ENCODE assay signal across 1 fruit fly cellular context in the genomic region with DNA sequence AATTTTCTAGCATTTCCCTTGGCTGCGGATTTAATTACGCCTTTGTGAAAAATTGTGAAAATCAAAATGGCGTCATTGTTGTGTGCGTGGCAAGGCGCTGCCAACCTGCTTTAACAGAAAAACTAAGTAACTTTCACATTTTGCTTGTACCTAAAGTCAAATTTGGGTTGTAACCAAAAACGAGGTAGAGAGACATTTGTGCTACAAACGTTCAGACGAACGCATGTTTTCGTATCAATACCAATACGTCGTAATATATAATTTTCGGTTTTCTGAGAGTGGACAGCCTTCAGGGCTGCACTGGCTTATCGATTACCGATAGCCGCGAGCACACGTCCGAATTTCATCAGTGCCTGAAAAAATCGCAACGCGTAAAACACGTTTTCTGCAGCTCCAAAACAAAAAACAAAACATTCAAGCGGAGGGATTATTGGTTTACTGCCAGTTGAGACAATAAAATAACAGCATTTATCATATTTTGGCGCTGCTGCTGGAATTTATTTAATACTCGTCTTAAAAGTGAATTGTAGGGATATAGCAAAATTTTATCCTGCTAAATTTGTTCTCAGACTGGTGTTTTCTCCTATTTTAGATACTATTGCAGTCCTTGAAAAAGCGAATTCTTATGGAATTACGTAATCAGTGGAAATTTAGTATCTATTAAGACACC.
TF ChIP-seq lines count a peak whose summit lies in the region.

No protein-coding gene starts in this region.

TF ChIP-seq in whole organism, embryonic, 481 proteins besides CTCF, POLR2A, EP300 and RAD21 (continued from another document and continues in another):
- no peak for TF ChIP-seq ase (GFP tag; IDR thresholded peaks at IDR 0.05; lab: Robert Waterston, UW)
- TF ChIP-seq CG4854 (GFP tag; optimal IDR thresholded peaks at IDR 0.05; lab: Kevin White, UChicago): peak; percentile 27
- TF ChIP-seq Bgb (GFP tag; IDR thresholded peaks at IDR 0.05; lab: Robert Waterston, UW; ENCODE audit: partially characterized antibody): peak; percentile 28; the same call in 1 of the 2 replicates
- TF ChIP-seq tio (GFP tag; optimal IDR thresholded peaks at IDR 0.05; lab: Kevin White, UChicago): no peak
- TF ChIP-seq bigmax (GFP tag; optimal IDR thresholded peaks at IDR 0.05; lab: Kevin White, UChicago): no peak
- peak; percentile 76 for TF ChIP-seq zfh1 (GFP tag; IDR thresholded peaks at IDR 0.05; lab: Robert Waterston, UW)
- TF ChIP-seq wdn (GFP tag; IDR thresholded peaks at IDR 0.05; lab: Robert Waterston, UW): 0 out of 2 replicates have a peak, but pooled peaks have one; percentile 64
- TF ChIP-seq Gsc (GFP tag; IDR thresholded peaks at IDR 0.05; lab: Robert Waterston, UW): no peak
- peak; percentile 68 for TF ChIP-seq grau (tag; optimal IDR thresholded peaks at IDR 0.05; lab: Kevin White, UChicago)
- TF ChIP-seq CG9609 (GFP tag; optimal IDR thresholded peaks at IDR 0.05; lab: Kevin White, UChicago): peak; percentile 59
- TF ChIP-seq Lpt (GFP tag; optimal IDR thresholded peaks at IDR 0.05; lab: Kevin White, UChicago): no peak
- peak in 1 of 2 experiments; percentile 51 for TF ChIP-seq tll (GFP tag; optimal IDR thresholded peaks at IDR 0.05; lab: Kevin White, UChicago)
- no peak for TF ChIP-seq pfk (GFP tag; optimal IDR thresholded peaks at IDR 0.05; lab: Kevin White, UChicago)
- peak; percentile 58 for TF ChIP-seq CG4328 (GFP tag; optimal IDR thresholded peaks at IDR 0.05; lab: Kevin White, UChicago)
- peak; percentile 80 for TF ChIP-seq sisA (GFP tag; IDR thresholded peaks at IDR 0.05; lab: Robert Waterston, UW)
- TF ChIP-seq Hmx (GFP tag; optimal IDR thresholded peaks at IDR 0.05; lab: Kevin White, UChicago): no peak
- no peak for TF ChIP-seq dimm (GFP tag; IDR thresholded peaks at IDR 0.05; lab: Robert Waterston, UW)
- peak; percentile 41 for TF ChIP-seq ATbp (GFP tag; optimal IDR thresholded peaks at IDR 0.05; lab: Kevin White, UChicago)
- TF ChIP-seq Bdp1 (GFP tag; optimal IDR thresholded peaks at IDR 0.05; lab: Kevin White, UChicago): peak; percentile 62
- peak; percentile 76 for TF ChIP-seq Xbp1 (GFP tag; optimal IDR thresholded peaks at IDR 0.05; lab: Kevin White, UChicago)
- TF ChIP-seq otp (GFP tag; IDR thresholded peaks at IDR 0.05; lab: Robert Waterston, UW): 0 out of 3 replicates have a peak, but pooled peaks have one; percentile 56
- TF ChIP-seq nerfin-1 (tag; optimal IDR thresholded peaks at IDR 0.05; lab: Kevin White, UChicago): peak; percentile 85
- TF ChIP-seq HmgZ (tag; optimal IDR thresholded peaks at IDR 0.05; lab: Kevin White, UChicago): peak; percentile 65
- peak; percentile 76 for TF ChIP-seq CoRest (tag; optimal IDR thresholded peaks at IDR 0.05; lab: Kevin White, UChicago)
- TF ChIP-seq CG13123 (GFP tag; optimal IDR thresholded peaks at IDR 0.05; lab: Kevin White, UChicago): peak; percentile 50
- TF ChIP-seq Hand (GFP tag; optimal IDR thresholded peaks at IDR 0.05; lab: Kevin White, UChicago): no peak
- TF ChIP-seq CG10274 (GFP tag; optimal IDR thresholded peaks at IDR 0.05; lab: Kevin White, UChicago): no peak
- TF ChIP-seq CG10959 (GFP tag; IDR thresholded peaks at IDR 0.05; lab: Robert Waterston, UW): no peak; the same call in 1 of the 2 replicates
- peak; percentile 48 for TF ChIP-seq CG10979 (tag; optimal IDR thresholded peaks at IDR 0.05; lab: Kevin White, UChicago)
- TF ChIP-seq CG30431 (GFP tag; optimal IDR thresholded peaks at IDR 0.05; lab: Kevin White, UChicago): peak; percentile 28
- TF ChIP-seq CG8359 (GFP tag; optimal IDR thresholded peaks at IDR 0.05; lab: Kevin White, UChicago; ENCODE audit: borderline replicate concordance): no peak
- no peak for TF ChIP-seq yki (optimal IDR thresholded peaks at IDR 0.05; lab: Kevin White, UChicago)
- TF ChIP-seq D19B (GFP tag; optimal IDR thresholded peaks at IDR 0.05; lab: Kevin White, UChicago): peak; percentile 32
- TF ChIP-seq HLH54F (GFP tag; optimal IDR thresholded peaks at IDR 0.05; lab: Kevin White, UChicago): peak; percentile 76
- no peak for TF ChIP-seq CG17568 (GFP tag; optimal IDR thresholded peaks at IDR 0.05; lab: Kevin White, UChicago)
- TF ChIP-seq unc-4 (GFP tag; IDR thresholded peaks at IDR 0.05; lab: Robert Waterston, UW; ENCODE audit: partially characterized antibody): 0 out of 2 replicates have a peak, but pooled peaks have one; percentile 29
- no peak for TF ChIP-seq fd102C (GFP tag; optimal IDR thresholded peaks at IDR 0.05; lab: Kevin White, UChicago)
- peak; percentile 53 for TF ChIP-seq Fer2 (tag; optimal IDR thresholded peaks at IDR 0.05; lab: Kevin White, UChicago)
- TF ChIP-seq CG43689 (GFP tag; IDR thresholded peaks at IDR 0.05; lab: Robert Waterston, UW): no peak
- TF ChIP-seq tgo (GFP tag; IDR thresholded peaks at IDR 0.05; lab: Robert Waterston, UW): peak; percentile 66; the same call in 2 of the 3 replicates
- peak; percentile 15 for TF ChIP-seq Hey (tag; optimal IDR thresholded peaks at IDR 0.05; lab: Kevin White, UChicago)
- peak; percentile 49; the same call in 1 of the 3 replicates for TF ChIP-seq CG6175 (GFP tag; IDR thresholded peaks at IDR 0.05; lab: Robert Waterston, UW)
- no peak; the same call in 1 of the 2 replicates for TF ChIP-seq CG1024 (GFP tag; IDR thresholded peaks at IDR 0.05; lab: Robert Waterston, UW)
- no peak for TF ChIP-seq CG30020 (tag; optimal IDR thresholded peaks at IDR 0.05; lab: Kevin White, UChicago)
- TF ChIP-seq CG15011 (GFP tag; optimal IDR thresholded peaks at IDR 0.05; lab: Kevin White, UChicago): peak; percentile 64
- TF ChIP-seq ash1 (GFP tag; optimal IDR thresholded peaks at IDR 0.05; lab: Kevin White, UChicago): no peak
- no peak for TF ChIP-seq nom (GFP tag; optimal IDR thresholded peaks at IDR 0.05; lab: Kevin White, UChicago)
- TF ChIP-seq dmrt11E (tag; optimal IDR thresholded peaks at IDR 0.05; lab: Kevin White, UChicago): peak; percentile 63
- peak; percentile 47 for TF ChIP-seq CG31441 (GFP tag; IDR thresholded peaks at IDR 0.05; lab: Robert Waterston, UW)
- no peak for TF ChIP-seq fd64A (GFP tag; optimal IDR thresholded peaks at IDR 0.05; lab: Kevin White, UChicago)
- peak; percentile 62 for TF ChIP-seq cwo (GFP tag; optimal IDR thresholded peaks at IDR 0.05; lab: Kevin White, UChicago)
- TF ChIP-seq gcm2 (GFP tag; optimal IDR thresholded peaks at IDR 0.05; lab: Kevin White, UChicago): peak; percentile 65
- TF ChIP-seq sqz (GFP tag; optimal IDR thresholded peaks at IDR 0.05; lab: Kevin White, UChicago): peak; percentile 29
- no peak for TF ChIP-seq h (optimal IDR thresholded peaks at IDR 0.05; lab: Kevin White, UChicago)
- TF ChIP-seq CG11093 (GFP tag; IDR thresholded peaks at IDR 0.05; lab: Robert Waterston, UW): no peak
- TF ChIP-seq Mrtf (GFP tag; IDR thresholded peaks at IDR 0.05; lab: Robert Waterston, UW): peak; percentile 52; the same call in 2 of the 3 replicates
- TF ChIP-seq CG12071 (GFP tag; optimal IDR thresholded peaks at IDR 0.05; lab: Kevin White, UChicago): peak; percentile 26
- peak; percentile 78 for TF ChIP-seq CG4424 (GFP tag; optimal IDR thresholded peaks at IDR 0.05; lab: Kevin White, UChicago)
- peak; percentile 64 for TF ChIP-seq CG14014 (GFP tag; IDR thresholded peaks at IDR 0.05; lab: Robert Waterston, UW)
- no peak for TF ChIP-seq CG14860 (GFP tag; IDR thresholded peaks at IDR 0.05; lab: Robert Waterston, UW; ENCODE audit: partially characterized antibody)
- peak; percentile 64 for TF ChIP-seq al (GFP tag; IDR thresholded peaks at IDR 0.05; lab: Robert Waterston, UW)
- TF ChIP-seq CG11560 (tag; IDR thresholded peaks at IDR 0.05; lab: Robert Waterston, UW): peak; percentile 55; the same call in 2 of the 3 replicates
- no peak for TF ChIP-seq Spps (tag; optimal IDR thresholded peaks at IDR 0.05; lab: Kevin White, UChicago)
- TF ChIP-seq CG8281 (tag; optimal IDR thresholded peaks at IDR 0.05; lab: Kevin White, UChicago): no peak
- no peak for TF ChIP-seq ftz-f1 (GFP tag; optimal IDR thresholded peaks at IDR 0.05; lab: Kevin White, UChicago)
- TF ChIP-seq CG3995 (GFP tag; optimal IDR thresholded peaks at IDR 0.05; lab: Kevin White, UChicago): peak; percentile 38
- TF ChIP-seq CG12744 (GFP tag; optimal IDR thresholded peaks at IDR 0.05; lab: Kevin White, UChicago): peak; percentile 8
- peak; percentile 70 for TF ChIP-seq Atf6 (GFP tag; IDR thresholded peaks at IDR 0.05; lab: Robert Waterston, UW)
- no peak for TF ChIP-seq jigr1 (GFP tag; IDR thresholded peaks at IDR 0.05; lab: Robert Waterston, UW)
- TF ChIP-seq CG18764 (GFP tag; optimal IDR thresholded peaks at IDR 0.05; lab: Kevin White, UChicago): peak; percentile 82
- peak; percentile 85 for TF ChIP-seq lilli (GFP tag; optimal IDR thresholded peaks at IDR 0.05; lab: Kevin White, UChicago)
- peak; percentile 62 for TF ChIP-seq CG11504 (tag; optimal IDR thresholded peaks at IDR 0.05; lab: Kevin White, UChicago)
- peak; percentile 77 for TF ChIP-seq her (GFP tag; optimal IDR thresholded peaks at IDR 0.05; lab: Kevin White, UChicago)
- TF ChIP-seq CkIIα-i1 (GFP tag; IDR thresholded peaks at IDR 0.05; lab: Robert Waterston, UW): 0 out of 2 replicates have a peak, but pooled peaks have one; percentile 13
- TF ChIP-seq CG7271 (tag; optimal IDR thresholded peaks at IDR 0.05; lab: Kevin White, UChicago): no peak
- TF ChIP-seq CG10147 (GFP tag; optimal IDR thresholded peaks at IDR 0.05; lab: Kevin White, UChicago): no peak
- TF ChIP-seq pzg (GFP tag; optimal IDR thresholded peaks at IDR 0.05; lab: Kevin White, UChicago): peak; percentile 43
- TF ChIP-seq Hsf (GFP tag; optimal IDR thresholded peaks at IDR 0.05; lab: Kevin White, UChicago): peak; percentile 77
- no peak for TF ChIP-seq pros (GFP tag; optimal IDR thresholded peaks at IDR 0.05; lab: Kevin White, UChicago)
- TF ChIP-seq CG14441 (GFP tag; IDR thresholded peaks at IDR 0.05; lab: Robert Waterston, UW): peak; percentile 74
- no peak for TF ChIP-seq bowl (GFP tag; IDR thresholded peaks at IDR 0.05; lab: Robert Waterston, UW)
- TF ChIP-seq B-H2 (GFP tag; optimal IDR thresholded peaks at IDR 0.05; lab: Kevin White, UChicago): peak; percentile 11
- TF ChIP-seq E2f1 (GFP tag; IDR thresholded peaks at IDR 0.05; lab: Robert Waterston, UW): peak; percentile 46
- TF ChIP-seq CG18599 (GFP tag; optimal IDR thresholded peaks at IDR 0.05; lab: Kevin White, UChicago): peak; percentile 74
- peak; percentile 66 for TF ChIP-seq Optix (GFP tag; IDR thresholded peaks at IDR 0.05; lab: Robert Waterston, UW)
- TF ChIP-seq knrl (GFP tag; IDR thresholded peaks at IDR 0.05; lab: Robert Waterston, UW; ENCODE audit: partially characterized antibody): peak; percentile 52; the same call in 2 of the 3 replicates
- no peak for TF ChIP-seq ac (GFP tag; optimal IDR thresholded peaks at IDR 0.05; lab: Kevin White, UChicago)
- TF ChIP-seq CG6813 (GFP tag; optimal IDR thresholded peaks at IDR 0.05; lab: Kevin White, UChicago): peak; percentile 61
- no peak for TF ChIP-seq tap (tag; optimal IDR thresholded peaks at IDR 0.05; lab: Kevin White, UChicago)
- peak; percentile 56 for TF ChIP-seq Usf (GFP tag; optimal IDR thresholded peaks at IDR 0.05; lab: Kevin White, UChicago)
- no peak for TF ChIP-seq lov (optimal IDR thresholded peaks at IDR 0.05; lab: Kevin White, UChicago)
- 0 out of 3 replicates have a peak, but pooled peaks have one; percentile 58 for TF ChIP-seq lov (GFP tag; IDR thresholded peaks at IDR 0.05; lab: Robert Waterston, UW)
- TF ChIP-seq Nf-YB (GFP tag; optimal IDR thresholded peaks at IDR 0.05; lab: Kevin White, UChicago): no peak
- no peak for TF ChIP-seq CG14965 (GFP tag; optimal IDR thresholded peaks at IDR 0.05; lab: Kevin White, UChicago; ENCODE audit: borderline replicate concordance)
- TF ChIP-seq grn (GFP tag; optimal IDR thresholded peaks at IDR 0.05; lab: Kevin White, UChicago): no peak
- peak; percentile 71; the same call in 1 of the 3 replicates for TF ChIP-seq gce (GFP tag; IDR thresholded peaks at IDR 0.05; lab: Robert Waterston, UW)
- TF ChIP-seq bsh (GFP tag; optimal IDR thresholded peaks at IDR 0.05; lab: Kevin White, UChicago): peak in 1 of 2 experiments; percentile 68
- no peak for TF ChIP-seq CG6254 (GFP tag; optimal IDR thresholded peaks at IDR 0.05; lab: Kevin White, UChicago)
- peak; percentile 59 for TF ChIP-seq org-1 (GFP tag; optimal IDR thresholded peaks at IDR 0.05; lab: Kevin White, UChicago)
- peak; percentile 41 for TF ChIP-seq shn (GFP tag; optimal IDR thresholded peaks at IDR 0.05; lab: Kevin White, UChicago)
- TF ChIP-seq CG13894 (tag; optimal IDR thresholded peaks at IDR 0.05; lab: Kevin White, UChicago): peak; percentile 7
- TF ChIP-seq Neu2 (GFP tag; optimal IDR thresholded peaks at IDR 0.05; lab: Kevin White, UChicago; ENCODE audit: borderline replicate concordance): no peak
- TF ChIP-seq esg (GFP tag; conservative IDR thresholded peaks at IDR 0.05; lab: Robert Waterston, UW): peak; percentile 59
- peak; percentile 5 for TF ChIP-seq CG2202 (tag; optimal IDR thresholded peaks at IDR 0.05; lab: Kevin White, UChicago)
- TF ChIP-seq Hr3 (GFP tag; optimal IDR thresholded peaks at IDR 0.05; lab: Kevin White, UChicago): peak; percentile 67
- TF ChIP-seq disco-r (GFP tag; optimal IDR thresholded peaks at IDR 0.05; lab: Kevin White, UChicago): peak; percentile 39
- TF ChIP-seq CG3407 (GFP tag; optimal IDR thresholded peaks at IDR 0.05; lab: Kevin White, UChicago): peak; percentile 44
- peak; percentile 79 for TF ChIP-seq chm (GFP tag; IDR thresholded peaks at IDR 0.05; lab: Robert Waterston, UW)
- TF ChIP-seq tup (GFP tag; optimal IDR thresholded peaks at IDR 0.05; lab: Kevin White, UChicago): peak; percentile 68
- peak; percentile 68 for TF ChIP-seq nmo (GFP tag; optimal IDR thresholded peaks at IDR 0.05; lab: Kevin White, UChicago)
- no peak for TF ChIP-seq Stat92E (GFP tag; optimal IDR thresholded peaks at IDR 0.05; lab: Kevin White, UChicago)
- TF ChIP-seq crp (GFP tag; optimal IDR thresholded peaks at IDR 0.05; lab: Kevin White, UChicago): peak in 1 of 2 experiments; percentile 13
- TF ChIP-seq CG10209 (GFP tag; optimal IDR thresholded peaks at IDR 0.05; lab: Kevin White, UChicago): peak; percentile 70
- TF ChIP-seq ewg (GFP tag; optimal IDR thresholded peaks at IDR 0.05; lab: Kevin White, UChicago): peak; percentile 54
- TF ChIP-seq vfl (GFP tag; optimal IDR thresholded peaks at IDR 0.05; lab: Kevin White, UChicago): peak; percentile 48
- TF ChIP-seq dati (GFP tag; IDR thresholded peaks at IDR 0.05; lab: Robert Waterston, UW): 0 out of 2 replicates have a peak, but pooled peaks have one; percentile 10
- TF ChIP-seq gsb-n (tag; optimal IDR thresholded peaks at IDR 0.05; lab: Kevin White, UChicago): peak; percentile 46
- TF ChIP-seq CG6272 (GFP tag; IDR thresholded peaks at IDR 0.05; lab: Robert Waterston, UW): peak; percentile 61
- peak; percentile 64 for TF ChIP-seq HLH3B (GFP tag; IDR thresholded peaks at IDR 0.05; lab: Robert Waterston, UW)
- peak; percentile 61 for TF ChIP-seq dmrt99B (tag; optimal IDR thresholded peaks at IDR 0.05; lab: Kevin White, UChicago)
- TF ChIP-seq H2.0 (GFP tag; IDR thresholded peaks at IDR 0.05; lab: Robert Waterston, UW): peak; percentile 79
